Worm (Caenorhabditis elegans) whole organism, midembryonic: ENCODE measurements around the gene orc-4.

ENCODE experiments used
- flt-1 ChIP-seq: fragments of 200-800 bp; sonication (Bioruptor generic); IDR thresholded peaks from 2 replicates; pipeline ENCODE4 v1.3.6; 2022; ENCODE audit warnings: missing genetic modification characterization, missing compliant biosample characterization
- klf-2 ChIP-seq: fragments of 200-800 bp; sonication (Bioruptor generic); conservative IDR thresholded peaks from 2 replicates; pipeline ENCODE4 v1.3.6; 2022; ENCODE audit warnings: missing genetic modification reagents, missing genetic modification characterization, missing compliant biosample characterization
- ztf-23 ChIP-seq: fragments of 200-800 bp; sonication (Bioruptor generic); IDR thresholded peaks from 2 replicates; pipeline ENCODE4 v1.3.6; 2022; ENCODE audit warnings: missing genetic modification reagents, missing genetic modification characterization, missing compliant biosample characterization
- ztf-29 ChIP-seq: fragments of 200-800 bp; sonication (Bioruptor generic); IDR thresholded peaks from 2 replicates; pipeline ENCODE4 v1.3.6; 2022; ENCODE audit warnings: missing genetic modification reagents, missing genetic modification characterization, missing compliant biosample characterization

DNA sequence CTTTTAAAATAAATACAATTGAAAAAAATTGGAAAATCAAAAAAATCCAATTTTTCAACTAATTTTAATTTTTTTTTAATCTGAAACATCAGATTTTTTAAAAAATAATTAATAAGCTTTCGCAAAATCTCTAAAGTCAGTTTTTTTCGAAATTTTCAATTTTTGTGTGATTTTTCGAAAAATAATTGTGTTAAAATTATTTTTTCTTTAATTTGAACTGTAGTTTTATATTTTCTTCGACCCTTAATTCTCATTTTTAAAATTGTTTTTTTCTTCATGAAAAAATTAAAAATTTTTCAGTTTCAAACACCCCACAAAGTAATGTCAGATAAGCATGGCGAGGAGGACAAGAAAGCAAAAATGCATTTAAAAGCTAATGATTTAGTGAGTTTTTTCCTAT is 40.9 kb upstream of the orc-4 start, which contains the start of gene rabx-5:
- no peak for TF ChIP-seq ztf-23 (GFP tag; lab: Robert Waterston, UW)
- TF ChIP-seq klf-2 (GFP tag; lab: Robert Waterston, UW), result no peak
- no peak for TF ChIP-seq flt-1 (GFP tag; lab: Robert Waterston, UW)
- no peak for TF ChIP-seq ztf-29
